Fruit fly (Drosophila melanogaster): ENCODE results near the gene Mnt.

Mnt gene

DNA sequence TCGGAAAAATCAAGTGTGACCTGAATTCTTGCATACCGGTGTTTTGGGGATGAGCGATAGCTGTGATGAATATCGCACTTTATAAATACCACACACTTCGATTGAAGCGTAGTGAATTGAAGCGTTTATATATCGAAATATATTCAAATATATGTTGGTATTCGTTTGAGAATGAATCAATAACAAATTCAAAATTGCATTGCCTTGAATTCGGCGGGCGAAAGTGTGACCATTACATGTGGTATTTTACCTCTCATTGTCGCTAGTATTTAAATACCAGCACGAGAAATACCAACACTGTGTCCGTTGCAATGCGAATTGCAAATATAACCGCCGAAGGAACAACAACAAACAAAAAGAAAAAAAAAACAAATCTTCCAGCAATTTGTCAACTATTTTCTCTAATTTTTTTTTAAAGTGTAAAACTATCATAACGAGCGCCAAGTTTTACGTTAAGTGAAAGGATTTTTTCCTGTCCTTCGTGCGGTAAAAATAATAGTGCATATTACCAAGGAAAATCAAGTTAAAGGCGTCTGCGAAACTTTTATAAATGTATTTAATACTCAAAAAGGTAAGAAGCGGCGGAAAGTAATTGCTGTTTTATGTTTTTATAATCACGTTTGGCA is at the start of gene Mnt, which contains the start of gene Parg:
Gene Mnt, plus strand, starts transcription at position 333 of the 626 bp plus-strand sequence.
Gene Parg, minus strand, starts transcription at position 34 of the 626 bp plus-strand sequence.
- TF ChIP-seq CG17801 (GFP tag; optimal IDR thresholded peaks at IDR 0.05; ENCODE audit: partially characterized antibody), result no peak

- peak; percentile 94 for TF ChIP-seq CG17801 (GFP tag; optimal IDR thresholded peaks at IDR 0.05; ENCODE audit: partially characterized antibody)
These were observed 4.4 kb upstream of the Mnt start, which contains the start of gene Ilp7 for dm6 chrX:3667199-3667671. Gene Ilp7, plus strand, starts transcription at chrX:3667621.

dm6 chrX:3672095-3672995 is 744 bp downstream of the Mnt start:
- TF ChIP-seq CG17801 (GFP tag; optimal IDR thresholded peaks at IDR 0.05; ENCODE audit: partially characterized antibody), result peak; percentile 51

dm6 chrX:3673710-3674344 is 2.2 kb downstream of the Mnt start:
- peak; percentile 82 for TF ChIP-seq CG17801 (GFP tag; optimal IDR thresholded peaks at IDR 0.05; ENCODE audit: partially characterized antibody)

dm6 chrX:3674829-3675228 is 3.2 kb downstream of the Mnt start:
- TF ChIP-seq CG17801 (GFP tag; optimal IDR thresholded peaks at IDR 0.05; ENCODE audit: partially characterized antibody), result no peak

DNA sequence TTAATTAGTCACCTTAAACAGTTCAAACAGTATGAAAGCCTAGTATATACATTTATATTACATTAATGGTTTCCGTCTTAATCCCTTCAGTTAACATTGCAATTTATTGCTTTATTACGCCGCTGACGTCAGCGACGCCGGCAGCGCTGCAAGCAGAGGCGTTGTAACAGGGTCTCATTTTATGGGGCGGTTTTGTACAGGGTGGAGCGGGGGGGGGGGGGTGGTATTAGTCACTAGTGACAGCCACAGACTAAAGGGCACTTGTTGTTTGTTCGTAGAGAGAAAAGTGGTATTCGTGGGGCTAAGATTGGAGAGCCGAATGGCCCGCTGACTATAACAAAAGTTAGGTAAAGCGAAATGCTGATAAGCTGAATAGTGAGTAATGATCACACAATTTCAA is 3.9 kb downstream of the Mnt start:
- peak; percentile 52 for TF ChIP-seq CG17801 (GFP tag; optimal IDR thresholded peaks at IDR 0.05; ENCODE audit: partially characterized antibody)

DNA sequence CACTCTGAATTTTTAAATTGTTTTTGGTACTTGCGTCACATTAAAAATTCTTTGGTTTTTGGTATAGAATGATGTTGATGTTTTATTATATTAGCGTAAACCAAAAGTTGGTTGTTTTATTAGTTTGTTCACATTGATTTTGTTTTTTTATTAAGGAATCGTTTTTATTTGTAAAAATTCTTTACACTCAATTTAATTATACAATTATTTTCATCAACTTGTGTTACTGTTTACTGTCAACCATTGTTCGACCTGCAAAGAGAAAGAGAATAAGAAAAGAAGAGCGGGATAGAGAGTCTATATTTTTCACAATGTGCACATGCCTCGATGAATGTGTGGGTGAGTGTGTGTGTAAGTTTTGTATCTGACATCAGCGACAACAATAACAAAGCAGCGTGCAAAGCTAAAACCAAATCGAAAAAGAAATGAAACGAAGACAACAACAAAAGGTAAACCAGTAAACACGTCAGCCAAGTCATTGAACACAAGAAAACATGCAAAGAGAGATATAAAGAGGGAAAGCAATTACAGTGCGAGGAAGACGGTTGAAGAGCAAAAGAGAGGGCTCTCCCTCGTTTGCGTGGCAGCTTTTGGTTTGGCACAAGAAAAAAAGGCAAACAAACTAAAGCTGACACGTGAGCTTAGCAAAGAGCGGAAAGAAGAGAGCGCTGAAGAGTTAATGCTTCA is 5.0 kb downstream of the Mnt start:
- peak; percentile 85 for TF ChIP-seq CG17801 (GFP tag; optimal IDR thresholded peaks at IDR 0.05; ENCODE audit: partially characterized antibody)

dm6 chrX:3677156-3677846 is 5.7 kb downstream of the Mnt start:
- TF ChIP-seq CG17801 (GFP tag; optimal IDR thresholded peaks at IDR 0.05; ENCODE audit: partially characterized antibody), result peak; percentile 55

DNA sequence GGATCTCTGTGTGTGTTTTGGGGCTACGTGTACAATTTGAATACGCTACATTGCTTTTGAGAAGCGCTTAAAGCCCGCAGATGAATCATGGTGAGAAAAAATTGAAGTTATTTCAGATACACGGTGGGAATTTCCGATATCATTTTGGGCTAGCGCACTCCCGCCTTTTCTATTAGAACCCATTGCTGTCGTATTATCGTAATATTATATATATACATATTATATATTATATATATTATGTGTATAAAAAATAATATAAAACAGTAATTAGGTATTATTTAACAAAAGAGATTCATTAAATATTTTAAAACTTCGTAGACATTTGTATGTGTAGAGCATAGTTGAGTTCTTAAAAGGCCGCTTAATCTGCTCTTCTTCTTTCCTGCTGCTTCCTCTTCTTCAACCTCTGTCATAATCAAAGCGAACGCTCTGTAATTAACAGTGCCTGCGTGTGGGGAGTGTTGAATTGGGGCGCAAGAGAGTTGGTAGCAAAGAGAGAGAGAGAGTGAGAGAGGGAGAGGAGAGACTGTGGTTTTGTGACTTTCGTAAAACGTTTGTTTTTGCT is 6.3 kb downstream of the Mnt start:
- TF ChIP-seq CG17801 (GFP tag; optimal IDR thresholded peaks at IDR 0.05; ENCODE audit: partially characterized antibody), result peak; percentile 89

DNA sequence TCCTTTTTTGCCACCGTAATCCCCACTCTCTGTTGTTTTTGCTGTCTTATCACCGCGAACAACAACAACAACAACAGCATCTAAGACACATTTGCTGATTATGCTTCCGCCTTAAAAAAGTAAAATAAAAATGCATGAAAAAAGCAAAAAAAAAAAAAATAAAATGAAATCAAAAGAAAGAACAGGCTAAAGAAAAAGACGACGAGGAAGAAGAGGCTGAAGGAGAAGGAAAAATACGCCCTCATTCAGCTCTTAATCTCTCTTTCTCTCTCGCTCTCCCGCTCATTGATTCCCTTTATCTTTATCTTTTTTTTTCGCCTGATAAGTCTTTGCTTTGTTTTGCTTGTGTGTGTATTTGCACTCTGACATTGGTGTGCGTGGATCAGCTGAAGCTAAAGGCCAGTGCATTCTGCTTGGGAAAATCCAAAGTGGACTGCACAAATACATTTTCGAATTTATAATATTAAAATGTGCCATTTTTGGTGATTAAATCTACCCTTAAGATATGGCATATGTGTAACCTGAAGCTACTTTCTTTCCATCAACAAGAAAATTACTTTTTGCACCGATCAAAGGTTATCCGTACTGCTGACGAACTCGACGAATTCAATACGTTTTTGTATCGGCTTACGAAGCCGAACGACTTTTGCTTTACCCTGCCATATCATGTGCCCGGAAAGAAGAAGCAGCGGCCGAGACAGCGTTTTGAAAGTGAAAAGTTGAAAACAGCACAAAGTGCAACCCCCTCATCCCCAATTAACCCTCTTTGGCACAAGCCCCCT is 8.5 kb downstream of the Mnt start:
- TF ChIP-seq CG17801 (GFP tag; optimal IDR thresholded peaks at IDR 0.05; ENCODE audit: partially characterized antibody), result peak; percentile 6

dm6 chrX:3680703-3681270 is 9.2 kb downstream of the Mnt start:
- TF ChIP-seq CG17801 (GFP tag; optimal IDR thresholded peaks at IDR 0.05; ENCODE audit: partially characterized antibody), result no peak

DNA sequence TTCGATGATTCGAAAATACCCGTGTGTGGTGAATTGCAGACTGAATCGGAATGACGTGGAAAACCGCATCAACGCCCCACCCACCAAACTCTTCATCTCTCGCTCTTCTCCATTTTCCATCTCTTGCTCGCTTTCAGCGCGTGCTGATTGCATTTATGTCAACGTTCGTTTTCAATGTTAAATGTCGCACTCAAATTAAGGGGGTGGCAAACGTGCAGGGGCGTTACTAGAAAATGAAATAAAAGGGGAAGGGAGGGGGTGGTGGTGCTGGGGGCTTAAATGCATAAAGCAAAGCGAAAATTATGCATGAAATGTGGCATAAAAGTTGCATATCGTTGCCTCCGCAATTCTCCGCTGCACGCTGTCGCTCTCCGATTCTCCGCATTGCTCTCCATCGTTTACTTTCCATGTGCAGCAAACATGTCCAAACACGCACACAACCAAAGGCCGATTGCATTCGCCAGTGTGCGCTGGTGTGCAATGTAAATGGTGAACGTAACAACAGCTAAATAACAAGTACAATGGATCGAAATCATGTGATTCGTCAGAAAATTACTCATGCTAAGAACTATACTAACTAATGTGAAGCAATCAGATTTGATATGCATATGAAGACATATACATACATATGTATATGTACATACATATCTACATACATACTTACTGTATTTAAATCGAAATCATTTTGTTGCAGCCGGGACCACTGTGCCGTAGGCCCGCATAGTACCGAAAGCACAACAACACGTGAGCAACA is 10.3 kb downstream of the Mnt start:
- peak; percentile 90 for TF ChIP-seq CG17801 (GFP tag; optimal IDR thresholded peaks at IDR 0.05; ENCODE audit: partially characterized antibody)
